Worm (Caenorhabditis elegans) whole organism, early embryonic: ENCODE measurements around the gene R11D1.3.

Source experiments
- B0310.2 ChIP-seq: sonication (generic microtip); optimal IDR thresholded peaks from 2 replicates; lab custom pipeline; 2016; ENCODE audit warnings: mild to moderate bottlenecking, missing genetic modification characterization, missing compliant biosample characterization
- F13C5.2 ChIP-seq: sonication (generic microtip); optimal IDR thresholded peaks from 2 replicates; lab custom pipeline; 2017; ENCODE audit warnings: mild to moderate bottlenecking, missing genetic modification characterization, inconsistent platforms, missing compliant biosample characterization
- aly-1 ChIP-seq: sonication (generic microtip); optimal IDR thresholded peaks from 2 replicates; lab custom pipeline; 2016; ENCODE audit warnings: missing genetic modification characterization, missing compliant biosample characterization
- ama-1 ChIP-seq: fragments of 150-350 bp; optimal IDR thresholded peaks from 2 replicates; lab custom pipeline; 2014
- ceh-13 ChIP-seq: fragments of 200-800 bp; sonication (Bioruptor generic); optimal IDR thresholded peaks from 2 replicates; lab custom pipeline; 2018; ENCODE audit warnings: mild to moderate bottlenecking, missing genetic modification characterization, missing compliant biosample characterization
- ceh-36 ChIP-seq: sonication (generic microtip); optimal IDR thresholded peaks from 2 replicates; lab custom pipeline; 2016; ENCODE audit warnings: missing genetic modification characterization, inconsistent platforms, missing compliant biosample characterization
- ets-7 ChIP-seq: sonication (generic microtip); optimal IDR thresholded peaks from 2 replicates; lab custom pipeline; 2016; ENCODE audit warnings: missing genotype, missing genetic modification characterization, missing compliant biosample characterization
- flt-1 ChIP-seq: fragments of 200-800 bp; sonication (Bioruptor generic); IDR thresholded peaks from 2 replicates; pipeline ENCODE4 v1.3.6; 2022; ENCODE audit warnings: missing genetic modification characterization, missing compliant biosample characterization
- hmbx-1 ChIP-seq: sonication (generic microtip); optimal IDR thresholded peaks from 2 replicates; lab custom pipeline; 2016; ENCODE audit warnings: mild to moderate bottlenecking, missing genetic modification characterization, missing compliant biosample characterization
- hmg-4 ChIP-seq: fragments of 200-800 bp; sonication (Bioruptor generic); optimal IDR thresholded peaks from 2 replicates; lab custom pipeline; 2018; ENCODE audit warnings: mild to moderate bottlenecking, missing genetic modification characterization, missing compliant biosample characterization
- hnd-1 ChIP-seq: sonication (generic microtip); optimal IDR thresholded peaks from 2 replicates; lab custom pipeline; 2016; ENCODE audit warnings: missing genetic modification characterization, missing compliant biosample characterization
- pes-1 ChIP-seq: fragments of 200-800 bp; sonication (Bioruptor generic); IDR thresholded peaks from 2 replicates; pipeline ENCODE4 v1.3.6; 2022; ENCODE audit warnings: missing genetic modification reagents, missing genetic modification characterization, missing compliant biosample characterization
- scrt-1 ChIP-seq: fragments of 200-800 bp; sonication (Bioruptor generic); IDR thresholded peaks from 2 replicates; pipeline ENCODE4 v1.3.6; 2022; ENCODE audit warnings: missing genetic modification characterization, missing compliant biosample characterization
- sea-1 ChIP-seq: fragments of 200-800 bp; sonication (Bioruptor generic); conservative IDR thresholded peaks from 2 replicates; pipeline ENCODE4 v1.3.6; 2022; ENCODE audit warnings: missing genetic modification characterization, missing compliant biosample characterization
- tbx-11 ChIP-seq: fragments of 200-800 bp; sonication (Bioruptor generic); IDR thresholded peaks from 2 replicates; pipeline ENCODE4 v1.3.6; 2022; ENCODE audit warnings: missing genetic modification characterization, missing compliant biosample characterization
- tbx-37 ChIP-seq: fragments of 200-800 bp; sonication (Bioruptor generic); conservative IDR thresholded peaks from 2 replicates; pipeline ENCODE4 v1.3.6; 2022; ENCODE audit warnings: missing genetic modification reagents, missing genetic modification characterization, missing compliant biosample characterization
- tra-4 ChIP-seq: sonication (generic microtip); optimal IDR thresholded peaks from 2 replicates; lab custom pipeline; 2017; ENCODE audit warnings: missing genetic modification characterization, missing compliant biosample characterization

R11D1.3 gene

ce11 chrV:12695155-12695554 lies 16.7 kb downstream of the R11D1.3 start, which contains the start of gene parn-1:
Gene parn-1, minus strand, starts transcription at chrV:12695255.
- TF ChIP-seq pes-1 (GFP tag; lab: Robert Waterston, UW) (no peak), tbx-11 (GFP tag; lab: Robert Waterston, UW) (no peak), ceh-36 (tag; lab: Kevin White, UChicago) (no peak), scrt-1 (GFP tag; lab: Robert Waterston, UW) (no peak), B0310.2 (tag; lab: Kevin White, UChicago) (no peak)

ce11 chrV:12683205-12683604 lies 28.7 kb downstream of the R11D1.3 start:
- TF ChIP-seq tra-4 (tag; lab: Kevin White, UChicago) (no peak), ets-7 (no peak), pes-1 (GFP tag; lab: Robert Waterston, UW) (no peak), hmg-4 (GFP tag; lab: Kevin White, UChicago) (no peak), ama-1 (lab: Kevin White, UChicago) (no peak), tbx-37 (GFP tag; lab: Robert Waterston, UW) (no peak), flt-1 (GFP tag; lab: Robert Waterston, UW) (no peak), ceh-36 (tag; lab: Kevin White, UChicago) (no peak), F13C5.2 (tag; lab: Kevin White, UChicago) (no peak), ceh-13 (GFP tag; lab: Kevin White, UChicago) (no peak), scrt-1 (GFP tag; lab: Robert Waterston, UW) (no peak), sea-1 (no peak), B0310.2 (tag; lab: Kevin White, UChicago) (no peak), hnd-1 (tag; lab: Kevin White, UChicago) (no peak), hmbx-1 (tag; lab: Kevin White, UChicago) (no peak), aly-1 (tag; lab: Kevin White, UChicago) (no peak)

ce11 chrV:12679807-12680206 lies 32.1 kb downstream of the R11D1.3 start, which contains the start of gene frpr-15:
Gene frpr-15, plus strand, starts transcription at chrV:12680107.
- TF ChIP-seq hmg-4 (GFP tag; lab: Kevin White, UChicago) (no peak), sea-1 (no peak), ama-1 (lab: Kevin White, UChicago) (no peak), ceh-36 (tag; lab: Kevin White, UChicago) (no peak), aly-1 (tag; lab: Kevin White, UChicago) (no peak), tbx-37 (GFP tag; lab: Robert Waterston, UW) (no peak)

ce11 chrV:12679292-12679691 lies 32.6 kb downstream of the R11D1.3 start:
- TF ChIP-seq flt-1 (GFP tag; lab: Robert Waterston, UW) (no peak), B0310.2 (tag; lab: Kevin White, UChicago) (no peak), tbx-37 (GFP tag; lab: Robert Waterston, UW) (no peak), tbx-11 (GFP tag; lab: Robert Waterston, UW) (no peak), ets-7 (no peak), tra-4 (tag; lab: Kevin White, UChicago) (no peak), scrt-1 (GFP tag; lab: Robert Waterston, UW) (no peak), pes-1 (GFP tag; lab: Robert Waterston, UW) (no peak), ceh-13 (GFP tag; lab: Kevin White, UChicago) (no peak)

ce11 chrV:12676299-12676698 lies 35.6 kb downstream of the R11D1.3 start:
- TF ChIP-seq flt-1 (GFP tag; lab: Robert Waterston, UW) = no peak
- TF ChIP-seq pes-1 (GFP tag; lab: Robert Waterston, UW) = no peak
- no peak for TF ChIP-seq ceh-36 (tag; lab: Kevin White, UChicago)
- TF ChIP-seq hmbx-1 (tag; lab: Kevin White, UChicago) = no peak
- TF ChIP-seq sea-1 = no peak
- TF ChIP-seq ama-1 (lab: Kevin White, UChicago) = no peak
- TF ChIP-seq ceh-13 (GFP tag; lab: Kevin White, UChicago) = no peak
- no peak for TF ChIP-seq tbx-11 (GFP tag; lab: Robert Waterston, UW)
- TF ChIP-seq scrt-1 (GFP tag; lab: Robert Waterston, UW) = no peak
- TF ChIP-seq tbx-37 (GFP tag; lab: Robert Waterston, UW) = no peak
- no peak for TF ChIP-seq B0310.2 (tag; lab: Kevin White, UChicago)
- no peak for TF ChIP-seq aly-1 (tag; lab: Kevin White, UChicago)
- no peak for TF ChIP-seq tra-4 (tag; lab: Kevin White, UChicago)
- TF ChIP-seq F13C5.2 (tag; lab: Kevin White, UChicago) = no peak
- TF ChIP-seq ets-7 = no peak

- TF ChIP-seq tra-4 (tag; lab: Kevin White, UChicago) (no peak), ama-1 (lab: Kevin White, UChicago) (no peak), sea-1 (no peak), hnd-1 (tag; lab: Kevin White, UChicago) (no peak), flt-1 (GFP tag; lab: Robert Waterston, UW) (no peak), tbx-37 (GFP tag; lab: Robert Waterston, UW) (no peak), tbx-11 (GFP tag; lab: Robert Waterston, UW) (no peak), ceh-36 (tag; lab: Kevin White, UChicago) (no peak), hmg-4 (GFP tag; lab: Kevin White, UChicago) (no peak), B0310.2 (tag; lab: Kevin White, UChicago) (no peak), hmbx-1 (tag; lab: Kevin White, UChicago) (no peak), scrt-1 (GFP tag; lab: Robert Waterston, UW) (no peak), F13C5.2 (tag; lab: Kevin White, UChicago) (no peak), ceh-13 (GFP tag; lab: Kevin White, UChicago) (no peak), ets-7 (no peak), pes-1 (GFP tag; lab: Robert Waterston, UW) (no peak)
Observed at ce11 chrV:12673745-12674144, 38.2 kb downstream of the R11D1.3 start.

- TF ChIP-seq sea-1 (no peak), ceh-13 (GFP tag; lab: Kevin White, UChicago) (no peak), B0310.2 (tag; lab: Kevin White, UChicago) (no peak), tbx-11 (GFP tag; lab: Robert Waterston, UW) (no peak), F13C5.2 (tag; lab: Kevin White, UChicago) (no peak), hmg-4 (GFP tag; lab: Kevin White, UChicago) (no peak), ets-7 (no peak), ama-1 (lab: Kevin White, UChicago) (no peak), scrt-1 (GFP tag; lab: Robert Waterston, UW) (no peak), hnd-1 (tag; lab: Kevin White, UChicago) (no peak), tbx-37 (GFP tag; lab: Robert Waterston, UW) (no peak), flt-1 (GFP tag; lab: Robert Waterston, UW) (no peak), pes-1 (GFP tag; lab: Robert Waterston, UW) (no peak), hmbx-1 (tag; lab: Kevin White, UChicago) (no peak), tra-4 (tag; lab: Kevin White, UChicago) (no peak), aly-1 (tag; lab: Kevin White, UChicago) (no peak), ceh-36 (tag; lab: Kevin White, UChicago) (no peak)
Observed at ce11 chrV:12670607-12671006, 41.3 kb downstream of the R11D1.3 start, which contains the start of gene srx-116. Gene srx-116, plus strand, starts transcription at chrV:12670907.
